Fruit fly (Drosophila melanogaster) whole organism, pupa: ENCODE measurements around the gene Shawn.

Experiments used
- CG13204 ChIP-seq: fragments of 200-800 bp; sonication (Bioruptor generic); optimal IDR thresholded peaks from 2 replicates; lab custom pipeline; 2018; ENCODE audit warnings: missing biosample characterization, mild to moderate bottlenecking, missing genetic modification characterization, moderate library complexity
- CG14655 ChIP-seq: fragments of 200-800 bp; sonication (Bioruptor generic); optimal IDR thresholded peaks from 3 replicates; lab custom pipeline; 2017; ENCODE audit warnings: mild to moderate bottlenecking, missing biosample characterization, missing genetic modification reagents, missing genetic modification characterization
- CG15710 ChIP-seq: fragments of 200-800 bp; sonication (Bioruptor generic); optimal IDR thresholded peaks from 2 replicates; lab custom pipeline; 2018; ENCODE audit warnings: missing biosample characterization, mild to moderate bottlenecking, missing genetic modification characterization, moderate library complexity
- CG34367 ChIP-seq: fragments of 200-800 bp; sonication (Bioruptor generic); optimal IDR thresholded peaks from 2 replicates; lab custom pipeline; 2018; ENCODE audit warnings: missing biosample characterization, mild to moderate bottlenecking, missing genetic modification characterization
- CG4496 ChIP-seq: fragments of 200-800 bp; sonication (Bioruptor generic); IDR thresholded peaks from 3 replicates; pipeline ENCODE4 v1.3.6; 2022; ENCODE audit warnings: missing biosample characterization, missing genetic modification characterization
- D1 ChIP-seq: fragments of 200-800 bp; sonication (Bioruptor generic); optimal IDR thresholded peaks from 2 replicates; lab custom pipeline; 2018; ENCODE audit warnings: missing biosample characterization, mild to moderate bottlenecking, missing genetic modification characterization, moderate library complexity
- fd96Ca ChIP-seq: fragments of 200-800 bp; sonication (Bioruptor generic); IDR thresholded peaks from 3 replicates; pipeline ENCODE4 v1.3.6; 2022; ENCODE audit warnings: missing biosample characterization, missing genetic modification characterization
- gl ChIP-seq: fragments of 200-800 bp; sonication (Bioruptor generic); optimal IDR thresholded peaks from 2 replicates; lab custom pipeline; 2018; ENCODE audit warnings: missing biosample characterization, mild to moderate bottlenecking, missing genetic modification characterization

dm6 chrX:19642819-19643504 is 31.6 kb downstream of the Shawn start, which contains the start of the genes CG12237 and Sec61gamma:
- TF ChIP-seq D1 (no peak), CG15710 (tag; lab: Kevin White, UChicago) (no peak), CG4496 (GFP tag; lab: Robert Waterston, UW) (no peak), gl (tag; lab: Kevin White, UChicago) (no peak), CG34367 (peak; percentile 0), fd96Ca (GFP tag; lab: Robert Waterston, UW) (no peak), CG14655 (GFP tag; lab: Kevin White, UChicago) (no peak), CG13204 (GFP tag; lab: Kevin White, UChicago) (no peak)
